Fruit fly (Drosophila melanogaster) whole organism, embryonic: ENCODE measurements around the gene Lrrk.

Experiments used
- CG7271 ChIP-seq: fragments of 200-800 bp; sonication (Bioruptor generic); optimal IDR thresholded peaks from 2 replicates; lab custom pipeline; 2018; ENCODE audit warnings: missing biosample characterization, mild to moderate bottlenecking, missing genetic modification characterization, moderate library complexity
- CTCF ChIP-seq: fragments of 200-800 bp; sonication (Bioruptor generic); optimal IDR thresholded peaks from 2 replicates; lab custom pipeline; 2017; ENCODE audit warnings: missing biosample characterization, mild to moderate bottlenecking, missing genetic modification characterization, moderate library complexity

- TF ChIP-seq CG7271 (tag; lab: Kevin White, UChicago), result no peak
- no peak for TF ChIP-seq CTCF (GFP tag; lab: Kevin White, UChicago)
Observed at dm6 chr3R:20605562-20606155, 29.6 kb upstream of the Lrrk start.
